Fruit fly (Drosophila melanogaster) whole organism, wandering third instar larva: ENCODE results near the gene Hrd3.

Source experiments
- Abd-B ChIP-seq: fragments of >200 bp; optimal IDR thresholded peaks from 2 replicates; lab custom pipeline; 2017; ENCODE audit warnings: missing biosample characterization, missing genetic modification characterization
- CG32264 ChIP-seq: fragments of 200-800 bp; sonication (Bioruptor generic); optimal IDR thresholded peaks from 2 replicates; lab custom pipeline; 2016; ENCODE audit warnings: missing biosample characterization, missing genetic modification characterization
- CG9705 ChIP-seq: fragments of 200-800 bp; sonication (Bioruptor generic); optimal IDR thresholded peaks from 2 replicates; lab custom pipeline; 2018; ENCODE audit warnings: missing biosample characterization, mild to moderate bottlenecking, missing genetic modification characterization
- CrebA ChIP-seq: fragments of 200-800 bp; sonication (Bioruptor generic); optimal IDR thresholded peaks from 2 replicates; lab custom pipeline; 2016; ENCODE audit warnings: missing biosample characterization, mild to moderate bottlenecking, missing genetic modification characterization, borderline replicate concordance
- Dfd ChIP-seq: fragments of >200 bp; optimal IDR thresholded peaks from 2 replicates; lab custom pipeline; 2017; ENCODE audit warnings: missing biosample characterization, missing genetic modification characterization
- Dif ChIP-seq: fragments of 200-275, 200-300 bp; sonication (Bioruptor generic); optimal IDR thresholded peaks from 2 replicates; lab custom pipeline; 2018; ENCODE audit warnings: missing biosample characterization, missing genetic modification characterization; ENCODE audit not compliant: partially characterized antibody
- GATAd ChIP-seq: sonication (Bioruptor generic); optimal IDR thresholded peaks from 2 replicates; lab custom pipeline; 2016; ENCODE audit warnings: missing biosample characterization, missing genetic modification characterization
- HLH106 ChIP-seq: fragments of 200-800 bp; optimal IDR thresholded peaks from 3 replicates; lab custom pipeline; 2019; ENCODE audit warnings: missing biosample characterization, mild to moderate bottlenecking, missing genetic modification characterization, moderate library complexity
- Hnf4 ChIP-seq: fragments of 200-800 bp; sonication (Bioruptor generic); optimal IDR thresholded peaks from 2 replicates; lab custom pipeline; 2016; ENCODE audit warnings: missing biosample characterization, mild to moderate bottlenecking, missing genetic modification characterization
- Hr78 ChIP-seq: fragments of >200 bp; optimal IDR thresholded peaks from 2 replicates; lab custom pipeline; 2017; ENCODE audit warnings: missing biosample characterization, missing genetic modification characterization
- Hr83 ChIP-seq: fragments of 200-300 bp; sonication (Bioruptor generic); optimal IDR thresholded peaks from 2 replicates; lab custom pipeline; 2016; ENCODE audit warnings: missing biosample characterization, mild to moderate bottlenecking, missing genetic modification characterization, moderate library complexity; ENCODE audit not compliant: poor library complexity, severe bottlenecking
- Jra ChIP-seq: sonication (Bioruptor generic); optimal IDR thresholded peaks from 2 replicates; lab custom pipeline; 2016; ENCODE audit warnings: missing biosample characterization, missing genetic modification characterization
- Mio ChIP-seq: sonication (Bioruptor generic); optimal IDR thresholded peaks from 2 replicates; lab custom pipeline; 2016; ENCODE audit warnings: missing biosample characterization, missing genetic modification characterization
- Myc ChIP-seq: fragments of >200 bp; optimal IDR thresholded peaks from 2 replicates; lab custom pipeline; 2017
- N ChIP-seq: fragments of >200 bp; optimal IDR thresholded peaks from 2 replicates; lab custom pipeline; 2018; ENCODE audit warnings: missing biosample characterization, missing external identifiers, missing genetic modification characterization
- OdsH ChIP-seq: fragments of 200-800 bp; sonication (Bioruptor generic); optimal IDR thresholded peaks from 2 replicates; lab custom pipeline; 2016; ENCODE audit warnings: missing biosample characterization, mild to moderate bottlenecking, missing genetic modification characterization
- Rel ChIP-seq, 2 experiments: fragments of 200-800 bp; sonication (Bioruptor generic) in 1 of 2; optimal IDR thresholded peaks; 2 replicates in 1 of 2; 3 replicates in 1 of 2; lab custom pipeline; 2016 to 2019; ENCODE audit warnings: mild to moderate bottlenecking in 2 of 2, missing biosample characterization in 2 of 2, missing genetic modification characterization in 2 of 2, moderate library complexity in 1 of 2
- Sp1 ChIP-seq: fragments of 200-800 bp; sonication (Bioruptor generic); optimal IDR thresholded peaks from 3 replicates; lab custom pipeline; 2019; ENCODE audit warnings: missing biosample characterization, mild to moderate bottlenecking, missing genetic modification characterization, moderate library complexity
- Vsx2 ChIP-seq: fragments of 200-300, 225-300 bp; sonication (Bioruptor generic); optimal IDR thresholded peaks from 2 replicates; lab custom pipeline; 2018; ENCODE audit warnings: missing biosample characterization, missing genetic modification characterization; ENCODE audit not compliant: partially characterized antibody
- br ChIP-seq: fragments of 200-800 bp; sonication (Bioruptor generic); optimal IDR thresholded peaks from 2 replicates; lab custom pipeline; 2016; ENCODE audit warnings: missing biosample characterization, missing genetic modification characterization
- brk ChIP-seq: fragments of 200-800 bp; sonication (Bioruptor generic); optimal IDR thresholded peaks from 2 replicates; lab custom pipeline; 2016; ENCODE audit warnings: missing biosample characterization, mild to moderate bottlenecking, missing genetic modification characterization
- dl ChIP-seq, 2 experiments: fragments of 175-275, 200-275 bp in 1 of 2; fragments of 200-275 bp in 1 of 2; sonication (Bioruptor generic); optimal IDR thresholded peaks; lab custom pipeline; 2018; ENCODE audit warnings: mild to moderate bottlenecking in 2 of 2, missing biosample characterization in 2 of 2, missing genetic modification characterization in 2 of 2, moderate library complexity in 2 of 2; ENCODE audit not compliant: partially characterized antibody in 2 of 2, insufficient read depth in 1 of 2
- dmrt93B ChIP-seq: fragments of 200-800 bp; sonication (Bioruptor generic); optimal IDR thresholded peaks from 2 replicates; lab custom pipeline; 2018; ENCODE audit warnings: missing biosample characterization, mild to moderate bottlenecking, missing genetic modification characterization
- dsf ChIP-seq: sonication (Bioruptor generic); optimal IDR thresholded peaks from 2 replicates; lab custom pipeline; 2016; ENCODE audit warnings: missing biosample characterization, missing genetic modification characterization, borderline replicate concordance
- ey ChIP-seq: fragments of 200-800 bp; sonication (Bioruptor generic); optimal IDR thresholded peaks from 2 replicates; lab custom pipeline; 2016; ENCODE audit warnings: missing biosample characterization, missing genetic modification characterization
- foxo ChIP-seq, 2 experiments: fragments of 200-800 bp; sonication (Bioruptor generic); optimal IDR thresholded peaks; 2 replicates in 1 of 2; 3 replicates in 1 of 2; lab custom pipeline; 2016 to 2017; ENCODE audit warnings: missing biosample characterization in 2 of 2, missing genetic modification characterization in 2 of 2
- fru ChIP-seq: fragments of 200-800 bp; sonication (Bioruptor generic); optimal IDR thresholded peaks from 3 replicates; lab custom pipeline; 2016; ENCODE audit warnings: missing biosample characterization, mild to moderate bottlenecking, missing genetic modification characterization
- h ChIP-seq: fragments of 200-800 bp; sonication (Bioruptor generic); optimal IDR thresholded peaks from 3 replicates; lab custom pipeline; 2016; ENCODE audit warnings: missing biosample characterization, mild to moderate bottlenecking, missing genetic modification characterization
- jim ChIP-seq: fragments of 175-275, 200-325 bp; sonication (Bioruptor generic); optimal IDR thresholded peaks from 2 replicates; lab custom pipeline; 2016; ENCODE audit warnings: missing biosample characterization, mild to moderate bottlenecking, missing genetic modification characterization
- lola ChIP-seq: fragments of >200 bp; optimal IDR thresholded peaks from 2 replicates; lab custom pipeline; 2017; ENCODE audit warnings: missing biosample characterization, missing genetic modification characterization
- pan ChIP-seq: fragments of >200 bp; optimal IDR thresholded peaks from 2 replicates; lab custom pipeline; 2017
- psq ChIP-seq: fragments of 200-800 bp; sonication (Bioruptor generic); optimal IDR thresholded peaks from 3 replicates; lab custom pipeline; 2017; ENCODE audit warnings: missing biosample characterization, mild to moderate bottlenecking, missing genetic modification characterization, moderate library complexity
- rgr ChIP-seq: fragments of 200-800 bp; sonication (Bioruptor generic); optimal IDR thresholded peaks from 3 replicates; lab custom pipeline; 2016; ENCODE audit warnings: missing biosample characterization, mild to moderate bottlenecking, missing genetic modification characterization
- sage ChIP-seq: fragments of 200-800 bp; sonication (Bioruptor generic); optimal IDR thresholded peaks from 2 replicates; lab custom pipeline; 2016; ENCODE audit warnings: missing biosample characterization, mild to moderate bottlenecking, missing genetic modification characterization
- sv ChIP-seq: fragments of 200-800 bp; sonication (Bioruptor generic); optimal IDR thresholded peaks from 3 replicates; lab custom pipeline; 2016; ENCODE audit warnings: missing biosample characterization, missing genetic modification characterization
- tai ChIP-seq: sonication (Bioruptor generic); optimal IDR thresholded peaks from 2 replicates; lab custom pipeline; 2016; ENCODE audit warnings: missing biosample characterization, missing genetic modification characterization
- usp ChIP-seq: fragments of >200 bp; optimal IDR thresholded peaks from 2 replicates; lab custom pipeline; 2017; ENCODE audit warnings: missing biosample characterization, missing genetic modification characterization
- woc ChIP-seq: sonication (Bioruptor generic); optimal IDR thresholded peaks from 2 replicates; lab custom pipeline; 2016; ENCODE audit warnings: missing biosample characterization, mild to moderate bottlenecking, missing genetic modification characterization

The Hrd3 gene

DNA sequence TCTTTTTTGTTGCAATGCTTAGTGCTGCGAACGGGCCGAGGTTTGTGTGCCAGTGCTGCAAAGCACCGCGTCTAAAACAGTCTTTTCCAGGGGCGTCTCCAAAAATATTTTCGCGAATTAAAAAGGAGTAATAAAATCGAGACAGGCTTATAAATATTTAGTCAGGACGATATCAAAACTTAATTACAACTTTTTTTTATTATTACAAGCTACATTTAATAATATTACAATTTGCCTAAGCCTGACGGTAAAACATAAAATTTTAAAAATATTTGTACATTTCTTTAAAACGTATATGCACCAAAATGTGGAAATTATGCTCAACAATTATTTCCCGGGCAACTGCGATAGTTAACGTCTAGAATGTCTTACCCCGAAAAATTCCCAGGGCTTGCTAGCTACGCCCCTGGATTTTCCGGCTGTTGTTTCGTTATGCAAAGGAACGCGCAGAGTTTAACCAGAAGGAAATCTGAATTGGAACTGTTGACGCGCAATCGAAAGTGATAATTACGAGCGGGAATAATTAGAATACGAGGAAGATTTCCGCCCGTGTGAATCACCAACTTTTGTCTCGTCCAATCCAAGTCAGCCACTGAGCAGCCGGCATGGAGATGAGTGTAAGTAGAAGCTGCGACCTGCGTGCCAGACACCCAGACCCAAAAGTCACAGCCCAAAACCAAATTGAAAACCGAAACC, at the start of gene Hrd3, which contains the start of gene PTPMT1:
TSS of gene Hrd3 (minus strand) at position 646 of the 696 bp plus-strand sequence.
TSS of gene PTPMT1 (plus strand) at position 428 of the 696 bp plus-strand sequence.
- peak; percentile 99 for TF ChIP-seq Sp1 (GFP tag; lab: Kevin White, UChicago)
- TF ChIP-seq Hr78 (GFP tag; lab: Kevin White, UChicago): no peak
- no peak for TF ChIP-seq Vsx2 (GFP tag; lab: Kevin White, UChicago)
- TF ChIP-seq Rel (GFP tag; optimal IDR thresholded peaks at IDR 0.05; lab: Kevin White, UChicago): peak; percentile 81
- TF ChIP-seq Rel (tag; optimal IDR thresholded peaks at IDR 0.05; lab: Kevin White, UChicago): peak; percentile 89
- no peak for TF ChIP-seq pan (lab: Kevin White, UChicago)
- peak; percentile 90 for TF ChIP-seq CG32264 (GFP tag; lab: Kevin White, UChicago)
- TF ChIP-seq tai (GFP tag; lab: Kevin White, UChicago): no peak
- TF ChIP-seq Dif (GFP tag; lab: Kevin White, UChicago): peak; percentile 1
- TF ChIP-seq Myc (lab: Kevin White, UChicago): no peak
- peak; percentile 96 for TF ChIP-seq CG9705
- TF ChIP-seq Dfd: no peak
- no peak for TF ChIP-seq CrebA (GFP tag; lab: Kevin White, UChicago)
- peak; percentile 85 for TF ChIP-seq Mio (GFP tag; lab: Kevin White, UChicago)
- TF ChIP-seq usp (GFP tag; lab: Kevin White, UChicago): no peak
- TF ChIP-seq Abd-B (GFP tag; lab: Kevin White, UChicago): no peak
- TF ChIP-seq sv (GFP tag; lab: Kevin White, UChicago): peak; percentile 99
- peak; percentile 99 for TF ChIP-seq fru (GFP tag; lab: Kevin White, UChicago)
- TF ChIP-seq br (GFP tag; lab: Kevin White, UChicago): peak; percentile 98
- peak; percentile 99 for TF ChIP-seq dmrt93B (GFP tag; lab: Kevin White, UChicago)
- peak; percentile 97 for TF ChIP-seq Jra (GFP tag; lab: Kevin White, UChicago)
- peak; percentile 98 for TF ChIP-seq OdsH (GFP tag; lab: Kevin White, UChicago)
- TF ChIP-seq rgr (GFP tag; lab: Kevin White, UChicago): peak; percentile 98
- TF ChIP-seq N (GFP tag; lab: Kevin White, UChicago): no peak
- TF ChIP-seq brk (GFP tag; lab: Kevin White, UChicago): no peak
- no peak for TF ChIP-seq dl (GFP tag; optimal IDR thresholded peaks at IDR 0.05; lab: Kevin White, UChicago; ENCODE audit: insufficient read depth in 1 of 2, partially characterized antibody in 2 of 2)
- TF ChIP-seq ey (GFP tag; lab: Kevin White, UChicago): peak; percentile 97
- peak; percentile 97 for TF ChIP-seq psq (GFP tag; lab: Kevin White, UChicago)
- TF ChIP-seq dsf: peak; percentile 93
- peak; percentile 95 for TF ChIP-seq GATAd
- TF ChIP-seq jim: peak; percentile 68
- peak; percentile 99 for TF ChIP-seq h
- TF ChIP-seq lola: no peak
- peak; percentile 92 to 99 for TF ChIP-seq foxo (GFP tag; optimal IDR thresholded peaks at IDR 0.05; lab: Kevin White, UChicago)
- peak; percentile 96 for TF ChIP-seq sage (GFP tag; lab: Kevin White, UChicago)
- TF ChIP-seq Hr83: peak; percentile 85
- peak; percentile 99 for TF ChIP-seq HLH106 (tag; lab: Kevin White, UChicago)
- peak; percentile 95 for TF ChIP-seq Hnf4 (GFP tag; lab: Kevin White, UChicago)
- peak; percentile 94 for TF ChIP-seq woc (GFP tag; lab: Kevin White, UChicago)
- TF ChIP-seq, all 38 proteins: peak for 25

DNA sequence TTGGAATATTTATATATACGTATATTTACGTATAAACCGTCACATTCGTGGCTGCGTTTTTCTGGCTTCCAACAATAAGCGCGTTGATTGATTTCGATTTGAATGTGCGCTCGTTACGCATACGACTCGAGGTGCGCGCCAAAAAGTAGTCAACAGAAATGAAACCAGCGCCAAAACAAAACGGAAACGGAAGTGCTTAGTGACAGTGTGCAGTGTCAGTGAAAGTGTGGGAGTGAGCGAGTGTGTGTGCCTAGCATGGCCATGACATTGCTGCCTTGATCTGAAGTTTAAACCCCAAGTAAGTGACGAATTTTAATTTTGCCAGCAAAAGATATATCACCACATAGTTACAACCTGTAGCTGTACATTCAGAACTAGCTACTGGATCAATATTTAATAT, 45.3 kb upstream of the Hrd3 start, which contains the start of gene CG34355:
TSS of gene CG34355 (plus strand) at position 192 of the 400 bp plus-strand sequence.
- TF ChIP-seq CG9705 (peak; percentile 21), CG32264 (GFP tag; lab: Kevin White, UChicago) (no peak), pan (lab: Kevin White, UChicago) (no peak), GATAd (no peak), Mio (GFP tag; lab: Kevin White, UChicago) (no peak), dsf (no peak)
